Fruit fly (Drosophila melanogaster) whole organism, pupa: ENCODE results near the gene CG17598.

Source experiments
- CG10348 ChIP-seq: fragments of 200-800 bp; sonication (Bioruptor generic); IDR thresholded peaks from 2 replicates; pipeline ENCODE4 v1.3.6; 2022; ENCODE audit warnings: missing biosample characterization, missing genetic modification characterization
- CG12605 ChIP-seq: fragments of 200-800 bp; sonication (Bioruptor generic); IDR thresholded peaks from 2 replicates; pipeline ENCODE4 v1.3.6; 2022; ENCODE audit warnings: missing biosample characterization, missing genetic modification characterization
- CG13204 ChIP-seq: fragments of 200-800 bp; sonication (Bioruptor generic); optimal IDR thresholded peaks from 2 replicates; lab custom pipeline; 2018; ENCODE audit warnings: missing biosample characterization, mild to moderate bottlenecking, missing genetic modification characterization, moderate library complexity
- CG14655 ChIP-seq: fragments of 200-800 bp; sonication (Bioruptor generic); optimal IDR thresholded peaks from 3 replicates; lab custom pipeline; 2017; ENCODE audit warnings: mild to moderate bottlenecking, missing biosample characterization, missing genetic modification reagents, missing genetic modification characterization
- CG15710 ChIP-seq: fragments of 200-800 bp; sonication (Bioruptor generic); optimal IDR thresholded peaks from 2 replicates; lab custom pipeline; 2018; ENCODE audit warnings: missing biosample characterization, mild to moderate bottlenecking, missing genetic modification characterization, moderate library complexity
- CG17806 ChIP-seq: fragments of 200-800 bp; sonication (Bioruptor generic); optimal IDR thresholded peaks from 2 replicates; lab custom pipeline; 2018; ENCODE audit warnings: missing biosample characterization, mild to moderate bottlenecking, missing genetic modification characterization, moderate library complexity
- CG32121 ChIP-seq: fragments of 200-800 bp; sonication (Bioruptor generic); IDR thresholded peaks from 2 replicates; pipeline ENCODE4 v1.3.6; 2022; ENCODE audit warnings: missing biosample characterization, missing genetic modification characterization
- CG34367 ChIP-seq: fragments of 200-800 bp; sonication (Bioruptor generic); optimal IDR thresholded peaks from 2 replicates; lab custom pipeline; 2018; ENCODE audit warnings: missing biosample characterization, mild to moderate bottlenecking, missing genetic modification characterization
- CG4496 ChIP-seq: fragments of 200-800 bp; sonication (Bioruptor generic); IDR thresholded peaks from 3 replicates; pipeline ENCODE4 v1.3.6; 2022; ENCODE audit warnings: missing biosample characterization, missing genetic modification characterization
- CG8159 ChIP-seq: fragments of 200-800 bp; sonication (Bioruptor generic); optimal IDR thresholded peaks from 3 replicates; lab custom pipeline; 2018; ENCODE audit warnings: missing biosample characterization, mild to moderate bottlenecking, missing genetic modification characterization, moderate library complexity
- CG8301 ChIP-seq: fragments of 200-800 bp; sonication (Bioruptor generic); optimal IDR thresholded peaks from 2 replicates; lab custom pipeline; 2018; ENCODE audit warnings: missing biosample characterization, mild to moderate bottlenecking, missing genetic modification characterization
- CG9948 ChIP-seq: fragments of 200-800 bp; sonication (Bioruptor generic); optimal IDR thresholded peaks from 2 replicates; lab custom pipeline; 2018; ENCODE audit warnings: missing biosample characterization, mild to moderate bottlenecking, missing genetic modification characterization, moderate library complexity
- D1 ChIP-seq: fragments of 200-800 bp; sonication (Bioruptor generic); optimal IDR thresholded peaks from 2 replicates; lab custom pipeline; 2018; ENCODE audit warnings: missing biosample characterization, mild to moderate bottlenecking, missing genetic modification characterization, moderate library complexity
- EcR ChIP-seq: fragments of 200-800 bp; sonication (Bioruptor generic); optimal IDR thresholded peaks from 3 replicates; lab custom pipeline; 2019; ENCODE audit warnings: missing biosample characterization, missing genetic modification characterization, mild to moderate bottlenecking, moderate library complexity, missing genetic modification reagents
- Ets98B ChIP-seq: fragments of 200-800 bp; sonication (Bioruptor generic); IDR thresholded peaks from 2 replicates; pipeline ENCODE4 v1.3.6; 2022; ENCODE audit warnings: missing biosample characterization, missing genetic modification characterization
- Pif1A ChIP-seq: fragments of 200-800 bp; sonication (Bioruptor generic); optimal IDR thresholded peaks from 3 replicates; lab custom pipeline; 2016; ENCODE audit warnings: missing biosample characterization, missing genetic modification characterization
- Pif1B ChIP-seq: fragments of 200-800 bp; sonication (Bioruptor generic); optimal IDR thresholded peaks from 3 replicates; lab custom pipeline; 2016; ENCODE audit warnings: missing biosample characterization, missing genetic modification characterization
- Snoo ChIP-seq: fragments of 200-800 bp; sonication (Bioruptor generic); optimal IDR thresholded peaks from 3 replicates; lab custom pipeline; 2017; ENCODE audit warnings: missing biosample characterization, mild to moderate bottlenecking, missing genetic modification characterization, inconsistent platforms
- fd96Ca ChIP-seq: fragments of 200-800 bp; sonication (Bioruptor generic); IDR thresholded peaks from 3 replicates; pipeline ENCODE4 v1.3.6; 2022; ENCODE audit warnings: missing biosample characterization, missing genetic modification characterization
- gl ChIP-seq: fragments of 200-800 bp; sonication (Bioruptor generic); optimal IDR thresholded peaks from 2 replicates; lab custom pipeline; 2018; ENCODE audit warnings: missing biosample characterization, mild to moderate bottlenecking, missing genetic modification characterization
- rn ChIP-seq: fragments of 200-800 bp; sonication (Bioruptor generic); IDR thresholded peaks from 2 replicates; pipeline ENCODE4 v1.3.6; 2022; ENCODE audit warnings: missing biosample characterization, missing genetic modification characterization

Gene CG17598

DNA sequence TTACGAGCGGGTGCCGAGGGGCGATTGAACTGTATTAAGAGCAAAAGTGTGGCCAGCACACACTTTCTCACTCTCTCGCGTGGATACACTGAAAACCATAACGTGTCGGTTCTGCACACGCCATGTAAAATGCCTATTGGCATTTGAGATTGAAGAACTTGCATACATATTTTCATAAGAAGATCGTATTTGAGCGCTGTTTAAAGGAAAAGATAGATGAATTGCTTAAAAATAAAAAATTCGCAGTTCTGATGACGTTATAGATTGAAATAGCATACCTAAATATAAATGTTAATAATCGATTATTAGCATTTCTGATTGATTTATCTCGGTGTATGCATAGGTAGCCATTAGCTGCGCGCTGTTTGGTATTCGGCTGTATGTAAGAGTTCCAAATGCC lies 31.1 kb downstream of the CG17598 start:
- no peak for TF ChIP-seq CG8159 (tag; lab: Kevin White, UChicago)
- no peak for TF ChIP-seq D1 (tag; lab: Kevin White, UChicago)
- TF ChIP-seq CG12605 (GFP tag; lab: Robert Waterston, UW), result no peak
- peak; percentile 18 for TF ChIP-seq Pif1A (GFP tag; lab: Kevin White, UChicago)
- TF ChIP-seq Pif1B (GFP tag; lab: Kevin White, UChicago), result peak; percentile 3
- no peak for TF ChIP-seq EcR (GFP tag; lab: Kevin White, UChicago)
- 0 out of 3 replicates have a peak, but pooled peaks have one; percentile 51 for TF ChIP-seq CG4496 (GFP tag; lab: Robert Waterston, UW)
- no peak for TF ChIP-seq CG9948 (tag; lab: Kevin White, UChicago)
- no peak for TF ChIP-seq Snoo
- no peak for TF ChIP-seq CG34367 (tag; lab: Kevin White, UChicago)
- no peak for TF ChIP-seq Ets98B (GFP tag; lab: Robert Waterston, UW)
- no peak for TF ChIP-seq rn
- TF ChIP-seq CG17806 (tag; lab: Kevin White, UChicago), result no peak
- peak; percentile 53 for TF ChIP-seq CG14655 (GFP tag; lab: Kevin White, UChicago)
- TF ChIP-seq CG10348 (GFP tag; lab: Robert Waterston, UW), result 0 out of 2 replicates have a peak, but pooled peaks have one; percentile 37
- TF ChIP-seq CG13204 (GFP tag; lab: Kevin White, UChicago), result no peak
- no peak; the same call in 1 of the 2 replicates for TF ChIP-seq CG32121 (GFP tag; lab: Robert Waterston, UW)
- TF ChIP-seq fd96Ca (GFP tag; lab: Robert Waterston, UW), result no peak
- TF ChIP-seq CG8301, result no peak
- no peak for TF ChIP-seq gl (tag; lab: Kevin White, UChicago)
- TF ChIP-seq CG15710 (tag; lab: Kevin White, UChicago), result no peak

DNA sequence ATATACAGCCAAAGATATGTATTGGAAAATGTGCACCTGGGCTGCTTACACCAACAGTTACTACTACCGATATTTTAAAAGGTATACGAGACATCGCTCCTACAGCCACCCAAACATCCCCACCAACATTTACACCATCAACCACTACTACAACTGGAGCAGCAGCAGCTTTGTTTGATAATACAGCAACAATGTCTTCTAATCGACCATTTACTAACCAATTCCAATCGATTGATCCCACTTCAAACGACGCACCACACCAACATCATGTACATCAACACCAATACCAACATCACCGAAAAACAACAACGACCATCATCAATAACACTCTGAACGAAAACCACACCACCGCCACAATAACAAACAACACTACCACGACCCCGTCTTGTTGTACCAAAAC lies 38.0 kb downstream of the CG17598 start:
- TF ChIP-seq CG8301, result no peak
- no peak for TF ChIP-seq Ets98B (GFP tag; lab: Robert Waterston, UW)
- TF ChIP-seq Pif1A (GFP tag; lab: Kevin White, UChicago), result no peak
- no peak for TF ChIP-seq CG9948 (tag; lab: Kevin White, UChicago)
- TF ChIP-seq CG32121 (GFP tag; lab: Robert Waterston, UW), result no peak
- no peak for TF ChIP-seq CG4496 (GFP tag; lab: Robert Waterston, UW)
- no peak for TF ChIP-seq Snoo
- TF ChIP-seq CG14655 (GFP tag; lab: Kevin White, UChicago), result no peak
- TF ChIP-seq D1 (tag; lab: Kevin White, UChicago), result no peak
- no peak for TF ChIP-seq CG17806 (tag; lab: Kevin White, UChicago)
- TF ChIP-seq fd96Ca (GFP tag; lab: Robert Waterston, UW), result no peak
- TF ChIP-seq CG13204 (GFP tag; lab: Kevin White, UChicago), result no peak
- no peak for TF ChIP-seq CG8159 (tag; lab: Kevin White, UChicago)

DNA sequence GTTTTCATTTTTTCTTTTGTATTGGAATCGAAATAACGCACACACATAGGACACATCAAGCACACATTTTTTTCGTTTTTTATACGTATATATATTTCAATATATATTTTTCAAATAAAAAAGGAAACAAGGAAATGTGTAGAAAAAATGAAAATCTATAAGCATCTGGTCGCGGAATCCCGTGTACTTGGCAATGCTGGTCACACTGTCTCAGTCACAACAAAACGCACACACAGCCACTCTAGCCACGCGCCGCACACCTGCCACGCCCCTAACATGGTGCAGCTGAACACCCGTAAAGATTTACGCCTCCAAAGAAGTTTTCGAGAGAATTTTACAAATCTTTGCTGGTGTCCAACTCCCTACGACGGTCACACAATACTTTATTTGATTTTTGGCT lies 40.6 kb downstream of the CG17598 start:
- TF ChIP-seq CG17806 (tag; lab: Kevin White, UChicago) (no peak), EcR (GFP tag; lab: Kevin White, UChicago) (no peak), Pif1B (GFP tag; lab: Kevin White, UChicago) (no peak), CG32121 (GFP tag; lab: Robert Waterston, UW) (no peak), CG15710 (tag; lab: Kevin White, UChicago) (no peak), fd96Ca (GFP tag; lab: Robert Waterston, UW) (no peak), Snoo (no peak), CG13204 (GFP tag; lab: Kevin White, UChicago) (no peak), Pif1A (GFP tag; lab: Kevin White, UChicago) (no peak), CG8159 (tag; lab: Kevin White, UChicago) (no peak), CG9948 (tag; lab: Kevin White, UChicago) (no peak), CG8301 (no peak), Ets98B (GFP tag; lab: Robert Waterston, UW) (no peak), gl (tag; lab: Kevin White, UChicago) (no peak), CG12605 (GFP tag; lab: Robert Waterston, UW) (no peak), D1 (tag; lab: Kevin White, UChicago) (no peak), CG14655 (GFP tag; lab: Kevin White, UChicago) (no peak), CG34367 (tag; lab: Kevin White, UChicago) (no peak), rn (no peak)

DNA sequence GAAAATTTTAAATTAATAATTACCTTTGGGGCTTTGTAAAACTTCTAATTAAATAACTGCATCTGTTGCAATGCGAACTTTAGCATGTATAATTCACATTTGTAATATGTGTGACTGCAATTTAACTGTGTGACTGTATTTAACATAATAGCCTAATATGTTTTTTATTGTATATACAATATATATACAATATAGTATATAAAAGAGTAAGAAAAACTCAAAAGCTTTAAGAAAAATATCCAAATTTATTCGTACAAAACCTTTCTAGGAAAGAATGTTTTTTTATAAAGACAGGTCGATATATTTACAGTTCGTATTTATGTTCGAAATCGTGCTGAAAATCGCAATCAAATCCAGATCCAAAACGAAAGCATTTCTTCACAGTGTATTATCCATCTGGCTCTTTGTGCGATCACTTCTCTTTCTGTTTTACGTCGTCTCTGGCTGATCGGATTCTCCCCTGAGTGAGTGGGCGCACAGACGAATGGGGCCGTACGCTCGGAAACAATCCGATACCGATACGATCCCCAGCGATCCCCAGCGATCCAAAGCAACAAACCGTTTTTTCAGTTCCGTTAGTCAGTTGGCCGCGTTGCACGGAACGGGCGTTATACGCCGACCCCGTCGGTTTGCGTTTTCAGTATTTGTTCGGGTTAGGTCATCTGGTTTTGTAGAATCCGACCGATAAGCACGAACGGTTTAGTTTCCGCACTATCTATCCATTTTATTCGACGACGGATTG lies 49.0 kb downstream of the CG17598 start:
- TF ChIP-seq Ets98B (GFP tag; lab: Robert Waterston, UW) (no peak), CG13204 (GFP tag; lab: Kevin White, UChicago) (no peak), CG12605 (GFP tag; lab: Robert Waterston, UW) (no peak), EcR (GFP tag; lab: Kevin White, UChicago) (no peak), CG17806 (tag; lab: Kevin White, UChicago) (peak; percentile 22), Pif1A (GFP tag; lab: Kevin White, UChicago) (peak; percentile 20), gl (tag; lab: Kevin White, UChicago) (no peak), CG9948 (tag; lab: Kevin White, UChicago) (peak; percentile 49), CG4496 (GFP tag; lab: Robert Waterston, UW) (0 out of 3 replicates have a peak, but pooled peaks have one; percentile 8), CG34367 (tag; lab: Kevin White, UChicago) (peak; percentile 35), CG15710 (tag; lab: Kevin White, UChicago) (peak; percentile 71), CG8301 (no peak), fd96Ca (GFP tag; lab: Robert Waterston, UW) (no peak), Pif1B (GFP tag; lab: Kevin White, UChicago) (peak; percentile 33), CG10348 (GFP tag; lab: Robert Waterston, UW) (no peak), CG14655 (GFP tag; lab: Kevin White, UChicago) (peak; percentile 68), Snoo (peak; percentile 74), rn (no peak), CG8159 (tag; lab: Kevin White, UChicago) (peak; percentile 77)
